Fruit fly (Drosophila melanogaster): ENCODE results near the gene Srp68.

The Srp68 gene

DNA sequence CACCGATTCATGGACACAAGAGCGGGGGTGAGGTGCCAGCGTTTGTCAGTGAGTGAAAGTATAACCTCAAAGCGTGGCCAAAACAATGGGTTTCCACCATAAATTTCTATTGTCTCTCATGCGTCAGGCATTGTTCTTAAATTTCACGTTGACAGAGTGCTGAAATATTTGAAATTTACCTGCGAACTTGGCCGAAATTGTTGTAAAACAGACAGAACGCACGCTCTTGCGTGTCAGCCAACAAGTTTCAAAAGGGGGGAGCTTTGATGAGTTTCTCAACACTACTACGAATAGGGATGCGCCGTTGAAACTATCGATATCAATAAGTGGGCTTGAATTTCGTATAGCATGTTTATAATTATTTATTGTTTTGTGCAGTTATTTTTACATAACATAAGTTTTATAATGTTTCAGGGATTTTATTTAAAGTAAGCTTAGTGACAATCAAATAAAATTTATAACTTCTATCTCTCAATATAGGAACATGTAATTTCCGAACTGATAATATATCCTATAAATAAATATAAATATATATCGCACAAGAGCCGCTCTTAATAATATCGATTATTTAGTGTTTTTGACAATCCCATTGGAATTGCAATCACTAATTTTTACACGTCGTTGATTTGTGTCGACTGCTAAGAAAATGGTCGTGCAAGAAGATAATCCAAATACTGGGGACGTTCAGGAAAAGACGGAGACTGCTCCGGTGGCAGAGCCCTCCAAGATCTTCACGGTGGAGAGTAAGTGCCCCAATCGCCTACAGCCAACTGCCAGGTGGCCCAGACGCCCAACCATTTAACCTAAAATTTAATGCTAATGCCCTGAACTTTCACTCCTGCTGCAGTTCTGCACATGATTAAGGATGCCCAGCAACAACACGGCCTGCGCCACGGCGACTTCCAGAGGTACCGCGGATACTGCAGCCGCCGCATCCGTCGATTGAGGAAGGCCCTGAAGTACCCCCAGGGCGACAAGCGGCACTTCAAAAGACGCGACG lies at the start of gene Srp68, which contains the start of gene pix (continued):
- TF ChIP-seq zen (tag; optimal IDR thresholded peaks at IDR 0.05): peak; percentile 47
- TF ChIP-seq CG3847 (GFP tag; IDR thresholded peaks at IDR 0.05): peak; percentile 77
- TF ChIP-seq CG12391 (tag; optimal IDR thresholded peaks at IDR 0.05): peak; percentile 83
- TF ChIP-seq psq (GFP tag; optimal IDR thresholded peaks at IDR 0.05): peak; percentile 3
- TF ChIP-seq trh (GFP tag; optimal IDR thresholded peaks at IDR 0.05): no peak
- no peak for TF ChIP-seq zfh1 (GFP tag; IDR thresholded peaks at IDR 0.05)
- peak; percentile 24 for TF ChIP-seq ems (GFP tag; optimal IDR thresholded peaks at IDR 0.05)
- no peak for TF ChIP-seq Oli (tag; optimal IDR thresholded peaks at IDR 0.05)
- peak; percentile 99 for TF ChIP-seq crol (GFP tag; IDR thresholded peaks at IDR 0.05)
- TF ChIP-seq lola (GFP tag; optimal IDR thresholded peaks at IDR 0.05): peak in 1 of 3 experiments; percentile 75
- peak; percentile 34 for TF ChIP-seq bab2 (GFP tag; optimal IDR thresholded peaks at IDR 0.05)
- TF ChIP-seq da (GFP tag; optimal IDR thresholded peaks at IDR 0.05): no peak
- TF ChIP-seq Usf (GFP tag; optimal IDR thresholded peaks at IDR 0.05): peak; percentile 44
- TF ChIP-seq pan (optimal IDR thresholded peaks at IDR 0.05): no peak
- TF ChIP-seq pan (GFP tag; optimal IDR thresholded peaks at IDR 0.05 in 1 of 2, IDR thresholded peaks at IDR 0.05 in 1 of 2): no peak
- TF ChIP-seq stwl (tag; optimal IDR thresholded peaks at IDR 0.05): peak; percentile 54
- TF ChIP-seq CG4404 (GFP tag; IDR thresholded peaks at IDR 0.05): peak; percentile 64
- peak; percentile 43 for TF ChIP-seq al (GFP tag; IDR thresholded peaks at IDR 0.05)
- TF ChIP-seq Doc3 (GFP tag; IDR thresholded peaks at IDR 0.05; ENCODE audit: partially characterized antibody): peak; percentile 83
- no peak for TF ChIP-seq CG42726 (GFP tag; IDR thresholded peaks at IDR 0.05; ENCODE audit: partially characterized antibody)
- TF ChIP-seq Myb (GFP tag; optimal IDR thresholded peaks at IDR 0.05): peak; percentile 16
- peak; percentile 91 for TF ChIP-seq sens (GFP tag)
- TF ChIP-seq HmgD (GFP tag; optimal IDR thresholded peaks at IDR 0.05): no peak
- peak; percentile 78 for TF ChIP-seq grau (tag; optimal IDR thresholded peaks at IDR 0.05)
- TF ChIP-seq CG8944 (GFP tag; optimal IDR thresholded peaks at IDR 0.05): no peak
- peak; percentile 13 for TF ChIP-seq vfl (GFP tag; optimal IDR thresholded peaks at IDR 0.05)
- peak; percentile 66; the same call in 2 of the 3 replicates for TF ChIP-seq Opbp (GFP tag; IDR thresholded peaks at IDR 0.05; ENCODE audit: partially characterized antibody)
- peak; percentile 75 for TF ChIP-seq Chrac-16 (GFP tag; optimal IDR thresholded peaks at IDR 0.05)
- TF ChIP-seq Sry-δ (GFP tag; optimal IDR thresholded peaks at IDR 0.05): peak; percentile 84
- peak; percentile 85 for TF ChIP-seq trem (tag; optimal IDR thresholded peaks at IDR 0.05)
- peak; percentile 32 for TF ChIP-seq CG4854 (GFP tag; optimal IDR thresholded peaks at IDR 0.05)
- peak; percentile 65 for TF ChIP-seq Rfx (GFP tag; IDR thresholded peaks at IDR 0.05)
- TF ChIP-seq zfh2 (GFP tag; optimal IDR thresholded peaks at IDR 0.05): peak; percentile 55
- no peak for TF ChIP-seq bowl (GFP tag; IDR thresholded peaks at IDR 0.05)
- TF ChIP-seq CG12942 (GFP tag; optimal IDR thresholded peaks at IDR 0.05): peak; percentile 31
- peak; percentile 68 for TF ChIP-seq NfI (GFP tag; optimal IDR thresholded peaks at IDR 0.05)
- peak; percentile 30 for TF ChIP-seq CG9797 (GFP tag; optimal IDR thresholded peaks at IDR 0.05)
- TF ChIP-seq CG12659 (GFP tag; optimal IDR thresholded peaks at IDR 0.05): peak; percentile 82
- TF ChIP-seq Abd-B (GFP tag; optimal IDR thresholded peaks at IDR 0.05): peak; percentile 83
- TF ChIP-seq fu2 (GFP tag; optimal IDR thresholded peaks at IDR 0.05): peak; percentile 36
- TF ChIP-seq YL-1 (GFP tag; optimal IDR thresholded peaks at IDR 0.05): peak; percentile 81
- TF ChIP-seq CG31388 (GFP tag; optimal IDR thresholded peaks at IDR 0.05): no peak
- peak; percentile 18 for TF ChIP-seq CG7928 (GFP tag; optimal IDR thresholded peaks at IDR 0.05)
- TF ChIP-seq mld (GFP tag; IDR thresholded peaks at IDR 0.05; ENCODE audit: partially characterized antibody): peak; percentile 54; the same call in 1 of the 3 replicates
- TF ChIP-seq sna (GFP tag; IDR thresholded peaks at IDR 0.05; ENCODE audit: partially characterized antibody): peak; percentile 75
- no peak for TF ChIP-seq prd (optimal IDR thresholded peaks at IDR 0.05)
- peak; percentile 49 for TF ChIP-seq prd (GFP tag; IDR thresholded peaks at IDR 0.05)
- no peak for TF ChIP-seq CG31441 (GFP tag; IDR thresholded peaks at IDR 0.05)
- TF ChIP-seq tup (GFP tag; optimal IDR thresholded peaks at IDR 0.05): no peak
